Worm (Caenorhabditis elegans) whole organism, L3 larva: ENCODE data around the gene C03B1.1.

ENCODE experiments used
- ceh-82 ChIP-seq: fragments of 150-350 bp; optimal IDR thresholded peaks from 2 replicates; lab custom pipeline; 2014; ENCODE audit warnings: missing biosample characterization, missing genetic modification characterization
- nhr-237 ChIP-seq: fragments of 150-350 bp; optimal IDR thresholded peaks from 2 replicates; lab custom pipeline; 2014; ENCODE audit warnings: missing biosample characterization, missing genetic modification characterization
- nhr-67 ChIP-seq: fragments of 150-350 bp; optimal IDR thresholded peaks from 2 replicates; lab custom pipeline; 2014; ENCODE audit warnings: missing biosample characterization, missing genetic modification characterization

DNA sequence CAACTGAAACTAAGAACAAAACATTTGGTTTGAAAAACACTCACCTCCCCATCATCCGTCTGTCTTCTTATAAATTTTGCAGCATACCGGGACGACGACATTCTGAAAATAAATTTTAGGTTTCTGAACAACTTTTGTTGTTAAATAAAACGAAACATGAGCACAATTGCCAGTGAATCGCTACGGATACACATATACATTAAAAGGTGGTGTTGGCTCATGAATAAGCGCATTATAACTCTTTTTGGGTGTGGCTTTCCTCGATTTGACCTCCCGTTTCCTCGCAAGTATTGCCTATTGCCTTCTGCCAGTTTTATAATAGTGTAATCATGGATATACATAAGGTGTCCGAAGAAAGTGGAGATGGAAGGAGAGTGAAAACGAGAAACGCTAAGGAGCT lies 16.9 kb downstream of the C03B1.1 start, which contains the start of gene igcm-2:
- TF ChIP-seq nhr-237 (tag; lab: Kevin White, UChicago) (no peak), nhr-67 (tag; lab: Kevin White, UChicago) (no peak), ceh-82 (no peak)
